Worm (Caenorhabditis elegans): Measurements from ENCODE around the gene F40G12.2.

DNA sequence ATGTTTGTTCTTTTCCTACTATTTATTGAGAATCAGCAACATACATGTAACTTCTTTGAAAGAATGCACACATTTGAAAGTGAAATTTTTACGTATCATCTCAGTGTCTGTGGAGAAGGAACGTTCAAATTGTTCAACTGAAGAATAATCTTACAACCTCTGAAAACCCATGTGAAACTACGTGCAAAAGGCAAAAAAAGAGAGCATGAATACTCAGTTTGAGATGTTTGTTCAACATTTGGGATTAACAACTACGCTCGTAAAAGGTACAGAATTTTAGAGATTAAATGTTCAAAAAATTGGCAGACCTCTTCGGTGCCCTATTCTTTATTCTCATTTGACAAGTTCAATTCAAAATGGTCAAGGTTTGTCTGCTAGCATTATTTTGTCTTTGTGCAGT lies 8.7 kb downstream of the F40G12.2 start, which contains the start of gene K02E11.5:
- TF ChIP-seq nhr-11 (tag; optimal IDR thresholded peaks at IDR 0.05) (no peak), snpc-4 (tag; optimal IDR thresholded peaks at IDR 0.05) (no peak), alr-1 (tag; optimal IDR thresholded peaks at IDR 0.05) (no peak), aly-2 (tag; optimal IDR thresholded peaks at IDR 0.05) (no peak), lin-39 (tag; optimal IDR thresholded peaks at IDR 0.05) (no peak), mab-5 (tag; optimal IDR thresholded peaks at IDR 0.05) (no peak), unc-62 (GFP tag; optimal IDR thresholded peaks at IDR 0.05) (no peak)

Data from whole organism, L2 larva.